Worm (Caenorhabditis elegans): ENCODE data around the gene Y6G8.5.

DNA sequence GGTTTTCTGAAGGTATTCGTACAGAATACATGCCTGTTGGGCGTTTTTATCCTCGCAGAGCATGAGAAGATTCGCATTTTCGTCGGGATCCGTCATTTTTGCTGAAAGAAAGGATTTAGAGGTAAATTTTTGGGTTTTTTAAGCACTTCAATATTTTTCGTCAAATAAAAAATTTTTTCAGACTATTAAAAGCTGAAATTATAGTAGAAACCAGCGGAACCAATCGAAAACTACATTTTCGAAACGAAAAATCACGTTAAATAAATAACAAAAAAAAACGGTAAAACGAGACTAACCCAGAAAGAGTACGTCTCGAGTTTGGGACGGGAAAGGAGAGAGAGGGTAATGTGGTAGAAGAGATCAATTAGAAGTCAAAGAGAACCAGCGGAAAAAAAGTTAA, 34.9 kb upstream of the Y6G8.5 start, which contains the start of gene fbxa-192:
- TF ChIP-seq mep-1 (tag; optimal IDR thresholded peaks at IDR 0.05) (no peak), lin-35 (GFP tag; optimal IDR thresholded peaks at IDR 0.05) (no peak)

Data from whole organism, L1 larva.